Worm (Caenorhabditis elegans) whole organism, L4 larva: ENCODE measurements around the gene lgg-3.

Experiments used
- egl-27 ChIP-seq: sonication (generic microtip); optimal IDR thresholded peaks from 3 replicates; lab custom pipeline; 2017; ENCODE audit warnings: missing biosample characterization, missing genetic modification reagents, missing genetic modification characterization
- lsy-2 ChIP-seq, 2 experiments: fragments of 150-350 bp in 1 of 2; sonication (generic microtip) in 1 of 2; optimal IDR thresholded peaks; 2 replicates each; lab custom pipeline; 2014 to 2017; ENCODE audit warnings: missing biosample characterization in 2 of 2, missing genetic modification characterization in 2 of 2
- pha-4 ChIP-seq, 2 experiments: fragments of 150-350 bp in 1 of 2; fragments of 200-800 bp in 1 of 2; sonication (Bioruptor generic) in 1 of 2; IDR thresholded peaks in 1 of 2; optimal IDR thresholded peaks in 1 of 2; 2 replicates each; pipeline versions ENCODE4 v1.3.6 to Lab custom; 2014 to 2022; ENCODE audit warnings: missing genetic modification characterization in 2 of 2, missing genetic modification reagents in 2 of 2, missing biosample characterization in 1 of 2, missing compliant biosample characterization in 1 of 2
- zag-1 ChIP-seq: fragments of 150-350 bp; optimal IDR thresholded peaks from 2 replicates; lab custom pipeline; 2014; ENCODE audit warnings: missing biosample characterization, missing genetic modification characterization

DNA sequence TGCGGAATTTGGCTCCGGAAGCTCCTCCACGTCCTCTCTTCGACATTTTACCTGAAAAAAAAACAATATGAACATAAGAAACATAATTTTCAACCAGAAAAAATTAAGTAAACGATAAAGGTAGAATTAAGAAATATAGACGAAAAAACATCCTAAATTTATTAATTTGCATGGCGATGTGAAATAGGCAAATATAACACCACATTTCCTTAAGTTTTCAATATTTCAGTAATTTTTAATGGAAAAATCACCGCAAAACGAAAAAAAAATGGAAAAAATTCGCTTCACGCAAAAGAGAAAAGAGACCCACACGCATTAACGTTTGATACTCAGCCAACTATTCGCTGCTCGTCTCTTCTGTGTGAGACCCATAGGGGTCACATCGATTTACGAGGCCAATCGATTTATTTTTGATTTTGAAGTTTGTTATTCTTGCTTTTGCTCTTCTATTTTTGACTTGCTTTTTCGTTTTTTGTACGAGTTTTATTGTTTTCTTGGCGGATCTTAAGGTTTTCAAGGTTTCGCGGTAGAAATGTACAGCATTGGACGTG lies 8.3 kb upstream of the lgg-3 start, which contains the start of gene rpl-23:
- TF ChIP-seq egl-27 (tag; lab: Kevin White, UChicago) = no peak
- TF ChIP-seq pha-4 (GFP tag; IDR thresholded peaks at IDR 0.05; lab: Robert Waterston, UW) = peak; percentile 64; the same call in 1 of the 2 replicates
- peak; percentile 98 for TF ChIP-seq pha-4 (tag; optimal IDR thresholded peaks at IDR 0.05; lab: Kevin White, UChicago)
- no peak for TF ChIP-seq zag-1 (tag; lab: Kevin White, UChicago)
- peak; percentile 83 to 96 for TF ChIP-seq lsy-2 (tag; optimal IDR thresholded peaks at IDR 0.05; lab: Kevin White, UChicago)
